Worm (Caenorhabditis elegans): ENCODE data around the gene ogdh-1.

Gene ogdh-1

DNA sequence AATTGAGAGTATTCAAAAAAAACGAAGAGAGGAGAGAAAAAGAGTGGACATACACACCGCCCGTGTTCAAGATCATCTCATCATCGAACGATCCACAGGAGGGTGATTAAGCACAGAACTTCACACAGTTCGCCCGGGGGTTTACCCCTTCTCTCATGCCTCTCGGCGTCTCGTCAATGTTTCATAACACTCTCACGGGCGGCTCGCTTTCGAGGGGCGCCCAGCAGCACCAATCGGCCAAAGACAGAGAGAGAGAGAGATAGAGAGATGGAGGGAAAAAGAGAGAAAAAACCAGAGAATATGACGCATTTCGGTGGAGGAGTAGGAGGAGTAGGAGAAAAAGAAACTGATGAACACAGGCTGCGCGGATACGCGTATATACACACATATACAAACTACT is 1.4 kb upstream of the ogdh-1 start (continued):
- TF ChIP-seq lin-11 (tag; optimal IDR thresholded peaks at IDR 0.05) (no peak), K09A11.1 (tag; optimal IDR thresholded peaks at IDR 0.05; ENCODE audit: insufficient read depth) (no peak), ceh-45 (GFP tag; IDR thresholded peaks at IDR 0.05) (no peak), gmeb-2 (tag; optimal IDR thresholded peaks at IDR 0.05) (no peak), pqm-1 (tag; optimal IDR thresholded peaks at IDR 0.05) (no peak), mec-3 (tag; optimal IDR thresholded peaks at IDR 0.05; ENCODE audit: borderline replicate concordance) (no peak), hlh-30 (tag; optimal IDR thresholded peaks at IDR 0.05; ENCODE audit: insufficient read depth) (no peak), npax-4 (tag; optimal IDR thresholded peaks at IDR 0.05) (no peak), elt-2 (tag; optimal IDR thresholded peaks at IDR 0.05) (no peak), ceh-22 (tag; optimal IDR thresholded peaks at IDR 0.05) (no peak), unc-42 (tag; optimal IDR thresholded peaks at IDR 0.05) (no peak), unc-86 (tag; optimal IDR thresholded peaks at IDR 0.05) (no peak), nfya-1 (tag; optimal IDR thresholded peaks at IDR 0.05) (peak; percentile 75), hlh-8 (tag; optimal IDR thresholded peaks at IDR 0.05) (no peak), ceh-31 (tag; optimal IDR thresholded peaks at IDR 0.05) (peak; percentile 69), ceh-6 (GFP tag; optimal IDR thresholded peaks at IDR 0.05) (no peak), ceh-9 (tag; optimal IDR thresholded peaks at IDR 0.05) (no peak), K02D7.2 (tag; optimal IDR thresholded peaks at IDR 0.05) (no peak), nhr-232 (tag; optimal IDR thresholded peaks at IDR 0.05) (no peak), ceh-48 (tag; optimal IDR thresholded peaks at IDR 0.05) (no peak), ceh-14 (tag; optimal IDR thresholded peaks at IDR 0.05) (peak; percentile 51)

DNA sequence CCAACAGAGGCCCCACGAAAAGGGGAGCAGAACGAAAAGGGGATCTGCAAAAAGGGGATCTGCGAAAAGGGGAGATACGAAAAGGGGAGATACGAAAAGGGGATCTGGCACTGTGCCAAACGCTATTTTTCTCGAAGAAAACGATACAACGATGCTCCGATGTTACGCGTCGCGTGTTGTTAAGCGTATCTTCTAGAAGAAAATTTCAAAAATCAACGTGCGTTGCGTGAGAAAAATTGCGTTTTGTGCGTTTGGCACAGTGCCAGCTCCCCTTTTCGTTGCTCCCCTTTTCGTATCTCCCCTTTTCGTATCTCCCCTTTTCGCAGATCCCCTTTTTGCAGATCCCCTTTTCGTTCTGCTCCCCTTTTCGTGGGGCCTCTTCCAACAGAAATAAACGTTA is 1.7 kb downstream of the ogdh-1 start:
- TF ChIP-seq tbx-7 (tag; optimal IDR thresholded peaks at IDR 0.05) (peak; percentile 12), tbx-2 (tag; optimal IDR thresholded peaks at IDR 0.05) (peak; percentile 51), lim-6 (tag; optimal IDR thresholded peaks at IDR 0.05) (peak; percentile 49), ceh-19 (GFP tag; optimal IDR thresholded peaks at IDR 0.05) (peak; percentile 11), zip-5 (tag; optimal IDR thresholded peaks at IDR 0.05) (peak; percentile 45), fax-1 (tag; optimal IDR thresholded peaks at IDR 0.05) (peak; percentile 55), ceh-2 (tag; optimal IDR thresholded peaks at IDR 0.05) (peak; percentile 51), ets-4 (tag; optimal IDR thresholded peaks at IDR 0.05) (peak; percentile 60), ceh-31 (tag; optimal IDR thresholded peaks at IDR 0.05) (peak; percentile 86), C08G9.2 (tag; optimal IDR thresholded peaks at IDR 0.05) (peak; percentile 73), dmd-4 (tag; optimal IDR thresholded peaks at IDR 0.05; ENCODE audit: borderline replicate concordance) (peak; percentile 59), F13H6.1 (tag; optimal IDR thresholded peaks at IDR 0.05) (peak; percentile 51), rnt-1 (tag; optimal IDR thresholded peaks at IDR 0.05) (peak; percentile 25), ceh-14 (tag; optimal IDR thresholded peaks at IDR 0.05) (peak; percentile 77), ref-2 (tag; optimal IDR thresholded peaks at IDR 0.05) (peak; percentile 59), ceh-34 (tag; optimal IDR thresholded peaks at IDR 0.05) (peak; percentile 16), elt-2 (tag; optimal IDR thresholded peaks at IDR 0.05) (peak; percentile 26)

DNA sequence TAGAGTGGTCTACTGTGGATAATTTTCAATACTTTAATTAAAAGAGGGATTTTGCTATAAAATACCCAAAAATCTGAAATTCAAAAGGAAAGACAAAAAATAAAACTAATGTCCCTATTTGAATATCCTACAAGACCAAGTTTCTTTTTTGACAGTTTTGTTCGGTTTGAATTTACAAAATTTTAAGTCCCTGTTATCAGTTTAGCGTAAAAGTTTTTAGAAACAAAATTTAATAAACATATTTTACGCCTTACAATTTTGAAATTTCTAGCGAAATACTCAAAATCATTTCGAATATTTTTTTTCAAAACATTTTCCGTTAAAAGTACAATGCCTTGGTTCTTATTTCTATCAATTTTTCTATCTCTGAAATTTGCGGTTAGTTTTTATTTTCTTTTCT is 11.3 kb downstream of the ogdh-1 start, which contains the start of gene spe-51:
Gene spe-51, plus strand, starts transcription at position 301 of the 400 bp plus-strand sequence.
- TF ChIP-seq ceh-34 (tag; optimal IDR thresholded peaks at IDR 0.05) (no peak), pqm-1 (tag; optimal IDR thresholded peaks at IDR 0.05) (no peak), gmeb-2 (tag; optimal IDR thresholded peaks at IDR 0.05) (no peak), ceh-14 (tag; optimal IDR thresholded peaks at IDR 0.05) (no peak), nfya-1 (tag; optimal IDR thresholded peaks at IDR 0.05) (no peak), lin-11 (tag; optimal IDR thresholded peaks at IDR 0.05) (no peak), che-1 (tag; optimal IDR thresholded peaks at IDR 0.05) (no peak)

DNA sequence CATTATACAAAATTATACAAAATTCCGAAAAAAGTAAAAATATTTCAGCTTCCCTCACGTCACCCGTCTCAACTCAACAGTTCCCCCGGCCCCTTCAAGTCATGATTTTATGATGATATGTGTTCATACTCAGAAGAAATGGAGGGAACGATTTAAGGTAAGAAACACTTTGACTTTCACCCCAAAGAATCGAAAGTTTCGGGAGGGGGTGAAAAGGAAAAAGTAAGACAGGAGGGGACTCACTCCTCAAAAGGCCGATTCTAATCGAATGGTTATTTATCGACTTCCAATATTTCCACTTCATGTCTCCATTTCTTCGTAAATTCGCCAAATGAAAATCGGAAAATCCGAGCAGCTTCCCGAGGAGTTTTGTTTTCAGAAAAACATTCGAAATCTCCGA is 15.6 kb downstream of the ogdh-1 start, which contains the start of gene bus-4:
Gene bus-4, plus strand, starts transcription at position 49 of the 400 bp plus-strand sequence.
- TF ChIP-seq dmd-4 (tag; optimal IDR thresholded peaks at IDR 0.05; ENCODE audit: borderline replicate concordance), result no peak
- no peak for TF ChIP-seq C08G9.2 (tag; optimal IDR thresholded peaks at IDR 0.05)
- TF ChIP-seq ceh-45 (GFP tag; IDR thresholded peaks at IDR 0.05), result no peak
- no peak for TF ChIP-seq che-1 (tag; optimal IDR thresholded peaks at IDR 0.05)
- TF ChIP-seq pqm-1 (tag; optimal IDR thresholded peaks at IDR 0.05), result no peak
- TF ChIP-seq ceh-34 (tag; optimal IDR thresholded peaks at IDR 0.05), result no peak
- TF ChIP-seq ceh-19 (GFP tag; optimal IDR thresholded peaks at IDR 0.05), result no peak
- no peak for TF ChIP-seq ref-2 (tag; optimal IDR thresholded peaks at IDR 0.05)
- TF ChIP-seq unc-86 (tag; optimal IDR thresholded peaks at IDR 0.05), result no peak
- no peak for TF ChIP-seq ttx-3 (tag; optimal IDR thresholded peaks at IDR 0.05)
- TF ChIP-seq hlh-15 (tag; optimal IDR thresholded peaks at IDR 0.05), result no peak
- TF ChIP-seq Y22D7AL.16 (tag; optimal IDR thresholded peaks at IDR 0.05), result no peak
- TF ChIP-seq tbx-7 (tag; optimal IDR thresholded peaks at IDR 0.05), result no peak

All from whole organism, late embryonic.